Fruit fly (Drosophila melanogaster) whole organism, pupa: Measurements from ENCODE around the gene CG6481.

Experiments used
- CG12605 ChIP-seq: fragments of 200-800 bp; sonication (Bioruptor generic); IDR thresholded peaks from 2 replicates; pipeline ENCODE4 v1.3.6; 2022; ENCODE audit warnings: missing biosample characterization, missing genetic modification characterization
- CG8159 ChIP-seq: fragments of 200-800 bp; sonication (Bioruptor generic); optimal IDR thresholded peaks from 3 replicates; lab custom pipeline; 2018; ENCODE audit warnings: missing biosample characterization, mild to moderate bottlenecking, missing genetic modification characterization, moderate library complexity
- CG8301 ChIP-seq: fragments of 200-800 bp; sonication (Bioruptor generic); optimal IDR thresholded peaks from 2 replicates; lab custom pipeline; 2018; ENCODE audit warnings: missing biosample characterization, mild to moderate bottlenecking, missing genetic modification characterization
- D1 ChIP-seq: fragments of 200-800 bp; sonication (Bioruptor generic); optimal IDR thresholded peaks from 2 replicates; lab custom pipeline; 2018; ENCODE audit warnings: missing biosample characterization, mild to moderate bottlenecking, missing genetic modification characterization, moderate library complexity
- EcR ChIP-seq: fragments of 200-800 bp; sonication (Bioruptor generic); optimal IDR thresholded peaks from 3 replicates; lab custom pipeline; 2019; ENCODE audit warnings: missing biosample characterization, missing genetic modification characterization, mild to moderate bottlenecking, moderate library complexity, missing genetic modification reagents
- Pif1A ChIP-seq: fragments of 200-800 bp; sonication (Bioruptor generic); optimal IDR thresholded peaks from 3 replicates; lab custom pipeline; 2016; ENCODE audit warnings: missing biosample characterization, missing genetic modification characterization
- Pif1B ChIP-seq: fragments of 200-800 bp; sonication (Bioruptor generic); optimal IDR thresholded peaks from 3 replicates; lab custom pipeline; 2016; ENCODE audit warnings: missing biosample characterization, missing genetic modification characterization
- gl ChIP-seq: fragments of 200-800 bp; sonication (Bioruptor generic); optimal IDR thresholded peaks from 2 replicates; lab custom pipeline; 2018; ENCODE audit warnings: missing biosample characterization, mild to moderate bottlenecking, missing genetic modification characterization
- rn ChIP-seq: fragments of 200-800 bp; sonication (Bioruptor generic); IDR thresholded peaks from 2 replicates; pipeline ENCODE4 v1.3.6; 2022; ENCODE audit warnings: missing biosample characterization, missing genetic modification characterization

dm6 chrX:18514767-18515166 is 7.5 kb downstream of the CG6481 start, which contains the start of gene CG6470:
- TF ChIP-seq D1 (tag; lab: Kevin White, UChicago): no peak
- TF ChIP-seq Pif1A (GFP tag; lab: Kevin White, UChicago): no peak
- no peak for TF ChIP-seq CG12605 (GFP tag; lab: Robert Waterston, UW)
- no peak for TF ChIP-seq EcR (GFP tag; lab: Kevin White, UChicago)
- no peak for TF ChIP-seq gl (tag; lab: Kevin White, UChicago)
- no peak for TF ChIP-seq rn
- TF ChIP-seq Pif1B (GFP tag; lab: Kevin White, UChicago): no peak
- TF ChIP-seq CG8301: no peak
- TF ChIP-seq CG8159 (tag; lab: Kevin White, UChicago): no peak
